Fruit fly (Drosophila melanogaster) whole organism, embryonic: ENCODE results near the gene Liprin-alpha.
A peak's percentile ranks its signal among the peaks of the same experiment; 100 is the strongest.

Experiments used
- B-H1 ChIP-seq: fragments of 200-800 bp; sonication (Bioruptor generic); IDR thresholded peaks from 3 replicates; pipeline ENCODE4 v1.3.6; 2022; ENCODE audit warnings: missing biosample characterization, missing genetic modification characterization
- BEAF-32 ChIP-seq: fragments of 200-800 bp; sonication (Bioruptor generic); optimal IDR thresholded peaks from 3 replicates; lab custom pipeline; 2017; ENCODE audit warnings: missing biosample characterization, missing genetic modification characterization, mild to moderate bottlenecking, moderate library complexity, missing genetic modification reagents
- Blimp-1 ChIP-seq: fragments of 200-800 bp; sonication (Bioruptor generic); optimal IDR thresholded peaks from 3 replicates; lab custom pipeline; 2018; ENCODE audit warnings: missing biosample characterization, missing genetic modification characterization, mild to moderate bottlenecking, moderate library complexity, missing genetic modification reagents
- C15 ChIP-seq: fragments of 200-800 bp; sonication (Bioruptor generic); IDR thresholded peaks from 3 replicates; pipeline ENCODE4 v1.3.6; 2022; ENCODE audit warnings: missing biosample characterization, missing genetic modification characterization
- CG10543 ChIP-seq: fragments of 200-800 bp; sonication (Bioruptor generic); optimal IDR thresholded peaks from 3 replicates; lab custom pipeline; 2017; ENCODE audit warnings: missing biosample characterization, mild to moderate bottlenecking, missing genetic modification characterization, moderate library complexity
- CG10654 ChIP-seq: fragments of 200-800 bp; sonication (Bioruptor generic); optimal IDR thresholded peaks from 2 replicates; lab custom pipeline; 2016; ENCODE audit warnings: missing biosample characterization, missing genetic modification characterization
- CG11723 ChIP-seq: fragments of 200-800 bp; sonication (Bioruptor generic); optimal IDR thresholded peaks from 2 replicates; lab custom pipeline; 2017; ENCODE audit warnings: missing biosample characterization, mild to moderate bottlenecking, missing genetic modification characterization
- CG12769 ChIP-seq: fragments of 200-800 bp; sonication (Bioruptor generic); optimal IDR thresholded peaks from 2 replicates; lab custom pipeline; 2019; ENCODE audit warnings: missing biosample characterization, mild to moderate bottlenecking, missing genetic modification characterization, moderate library complexity
- CG13775 ChIP-seq: fragments of 200-800 bp; sonication (Bioruptor generic); optimal IDR thresholded peaks from 3 replicates; lab custom pipeline; 2017; ENCODE audit warnings: missing biosample characterization, mild to moderate bottlenecking, missing genetic modification characterization
- CG15011 ChIP-seq: fragments of 200-800 bp; sonication (Bioruptor generic); optimal IDR thresholded peaks from 3 replicates; lab custom pipeline; 2018; ENCODE audit warnings: missing biosample characterization, mild to moderate bottlenecking, missing genetic modification characterization
- CG15479 ChIP-seq: fragments of 200-800 bp; sonication (Bioruptor generic); optimal IDR thresholded peaks from 3 replicates; lab custom pipeline; 2019; ENCODE audit warnings: missing biosample characterization, mild to moderate bottlenecking, missing genetic modification characterization, moderate library complexity
- CG15514 ChIP-seq: fragments of 200-800 bp; sonication (Bioruptor generic); optimal IDR thresholded peaks from 3 replicates; lab custom pipeline; 2017; ENCODE audit warnings: missing biosample characterization, missing genetic modification characterization, mild to moderate bottlenecking, moderate library complexity, missing genetic modification reagents
- CG17802 ChIP-seq: fragments of 200-800 bp; sonication (Bioruptor generic); optimal IDR thresholded peaks from 2 replicates; lab custom pipeline; 2018; ENCODE audit warnings: missing biosample characterization, mild to moderate bottlenecking, missing genetic modification characterization, moderate library complexity
- CG32532 ChIP-seq: fragments of 200-800 bp; sonication (Bioruptor generic); IDR thresholded peaks from 2 replicates; pipeline ENCODE4 v1.3.6; 2022; ENCODE audit warnings: missing biosample characterization, missing genetic modification characterization
- CG32772 ChIP-seq: fragments of 200-800 bp; sonication (Bioruptor generic); IDR thresholded peaks from 2 replicates; pipeline ENCODE4 v1.3.6; 2022; ENCODE audit warnings: missing biosample characterization, missing genetic modification characterization
- CG4360 ChIP-seq: fragments of 200-800 bp; sonication (Bioruptor generic); IDR thresholded peaks from 2 replicates; pipeline ENCODE4 v1.3.6; 2022; ENCODE audit warnings: missing biosample characterization, missing genetic modification characterization
- CG43689 ChIP-seq: fragments of 200-800 bp; sonication (Bioruptor generic); IDR thresholded peaks from 2 replicates; pipeline ENCODE4 v1.3.6; 2022; ENCODE audit warnings: missing biosample characterization, missing genetic modification characterization
- CG6175 ChIP-seq: fragments of 200-800 bp; sonication (Bioruptor generic); IDR thresholded peaks from 3 replicates; pipeline ENCODE4 v1.3.6; 2022; ENCODE audit warnings: missing biosample characterization, missing genetic modification characterization
- CG7357 ChIP-seq: fragments of 200-800 bp; sonication (Bioruptor generic); IDR thresholded peaks from 3 replicates; pipeline ENCODE4 v1.3.6; 2022; ENCODE audit warnings: missing biosample characterization, missing genetic modification characterization
- CG8944 ChIP-seq: fragments of 200-800 bp; sonication (Bioruptor generic); optimal IDR thresholded peaks from 3 replicates; lab custom pipeline; 2016; ENCODE audit warnings: missing biosample characterization, missing genetic modification characterization
- Chrac-16 ChIP-seq: fragments of 200-800 bp; sonication (Bioruptor generic); optimal IDR thresholded peaks from 3 replicates; lab custom pipeline; 2016; ENCODE audit warnings: missing biosample characterization, missing genetic modification characterization
- CkIIα-i1 ChIP-seq: fragments of 200-800 bp; sonication (Bioruptor generic); IDR thresholded peaks from 2 replicates; pipeline ENCODE4 v1.3.6; 2022; ENCODE audit warnings: missing biosample characterization, missing genetic modification characterization
- CoRest ChIP-seq: fragments of 200-800 bp; sonication (Bioruptor generic); optimal IDR thresholded peaks from 3 replicates; lab custom pipeline; 2018; ENCODE audit warnings: missing biosample characterization, mild to moderate bottlenecking, missing genetic modification characterization, moderate library complexity
- Deaf1 ChIP-seq: fragments of 200-800 bp; optimal IDR thresholded peaks from 3 replicates; lab custom pipeline; 2019; ENCODE audit warnings: missing biosample characterization, mild to moderate bottlenecking, missing genetic modification characterization, moderate library complexity
- Dref ChIP-seq: fragments of 200-800 bp; sonication (Bioruptor generic); IDR thresholded peaks from 2 replicates; pipeline ENCODE4 v1.3.6; 2022; ENCODE audit warnings: missing biosample characterization, missing genetic modification characterization
- HmgD ChIP-seq: fragments of 200-800 bp; sonication (Bioruptor generic); optimal IDR thresholded peaks from 3 replicates; lab custom pipeline; 2016; ENCODE audit warnings: missing biosample characterization, missing genetic modification characterization
- Hr39 ChIP-seq: fragments of >200 bp; optimal IDR thresholded peaks from 2 replicates; lab custom pipeline; 2017
- Kr ChIP-seq: fragments of 200-800 bp; sonication (Bioruptor generic); optimal IDR thresholded peaks from 2 replicates; lab custom pipeline; 2017; ENCODE audit warnings: missing biosample characterization, mild to moderate bottlenecking, missing genetic modification characterization
- Med ChIP-seq: fragments of 200-800 bp; sonication (Bioruptor generic); peaks from one replicate; lab custom pipeline; 2016; ENCODE audit warnings: missing biosample characterization, missing genetic modification characterization, mild to moderate bottlenecking, inconsistent platforms, moderate library complexity
- Ravus ChIP-seq: fragments of 200-800 bp; sonication (Bioruptor generic); IDR thresholded peaks from 2 replicates; pipeline ENCODE4 v1.3.6; 2022; ENCODE audit warnings: missing biosample characterization, missing genetic modification characterization
- Sin3A ChIP-seq: fragments of >200 bp; optimal IDR thresholded peaks from 2 replicates; lab custom pipeline; 2018
- Trl ChIP-seq, 3 experiments: fragments of >200 bp in 2 of 3; fragments of 200-800 bp in 1 of 3; sonication (Bioruptor generic) in 1 of 3; optimal IDR thresholded peaks; 2 replicates in 1 of 3; 3 replicates in 2 of 3; lab custom pipeline; 2016 to 2017; ENCODE audit warnings: missing biosample characterization in 1 of 3, missing genetic modification characterization in 1 of 3
- Usf ChIP-seq: fragments of 200-800 bp; sonication (Bioruptor generic); optimal IDR thresholded peaks from 2 replicates; lab custom pipeline; 2017; ENCODE audit warnings: missing genotype, missing biosample characterization, missing genetic modification characterization
- ab ChIP-seq: fragments of 200-800 bp; sonication (Bioruptor generic); optimal IDR thresholded peaks from 2 replicates; lab custom pipeline; 2016; ENCODE audit warnings: missing biosample characterization, missing genetic modification characterization
- cas ChIP-seq: fragments of 200-800 bp; sonication (Bioruptor generic); IDR thresholded peaks from 2 replicates; pipeline ENCODE4 v1.3.6; 2022; ENCODE audit warnings: missing biosample characterization, missing genetic modification characterization
- crol ChIP-seq: fragments of 200-800 bp; sonication (Bioruptor generic); IDR thresholded peaks from 2 replicates; pipeline ENCODE4 v1.3.6; 2022; ENCODE audit warnings: missing biosample characterization, missing genetic modification characterization
- cwo ChIP-seq: fragments of 200-800 bp; sonication (Bioruptor generic); optimal IDR thresholded peaks from 3 replicates; lab custom pipeline; 2017; ENCODE audit warnings: missing biosample characterization, missing genetic modification characterization, mild to moderate bottlenecking, moderate library complexity, missing genetic modification reagents
- ems ChIP-seq: fragments of 200-800 bp; sonication (Bioruptor generic); optimal IDR thresholded peaks from 3 replicates; lab custom pipeline; 2016; ENCODE audit warnings: missing biosample characterization, missing genetic modification characterization
- en ChIP-seq: fragments of 200-800 bp; sonication (Bioruptor generic); optimal IDR thresholded peaks from 2 replicates; lab custom pipeline; 2016; ENCODE audit warnings: missing biosample characterization, missing genetic modification characterization
- esg ChIP-seq: fragments of 200-800 bp; sonication (Bioruptor generic); conservative IDR thresholded peaks from 2 replicates; pipeline ENCODE4 v1.3.6; 2022; ENCODE audit warnings: missing biosample characterization, missing genetic modification characterization
- eve ChIP-seq, 2 experiments: fragments of >200 bp; optimal IDR thresholded peaks; 2 replicates each; lab custom pipeline; 2017; ENCODE audit warnings: missing biosample characterization in 2 of 2, missing genetic modification characterization in 2 of 2
- fd3F ChIP-seq: fragments of 200-800 bp; sonication (Bioruptor generic); optimal IDR thresholded peaks from 2 replicates; lab custom pipeline; 2018; ENCODE audit warnings: missing biosample characterization, mild to moderate bottlenecking, missing genetic modification characterization, moderate library complexity
- lab ChIP-seq: fragments of 200-800 bp; sonication (Bioruptor generic); optimal IDR thresholded peaks from 3 replicates; lab custom pipeline; 2017; ENCODE audit warnings: missing biosample characterization, missing genetic modification characterization, mild to moderate bottlenecking, moderate library complexity, missing genetic modification reagents
- lov ChIP-seq, 2 experiments: fragments of 200-800 bp in 1 of 2; fragments of >200 bp in 1 of 2; sonication (Bioruptor generic) in 1 of 2; IDR thresholded peaks in 1 of 2; optimal IDR thresholded peaks in 1 of 2; 2 replicates in 1 of 2; 3 replicates in 1 of 2; pipeline versions ENCODE4 v1.3.6 to Lab custom; 2017 to 2022; ENCODE audit warnings: missing biosample characterization in 1 of 2, missing genetic modification characterization in 1 of 2
- nom ChIP-seq: fragments of 200-800 bp; sonication (Bioruptor generic); optimal IDR thresholded peaks from 2 replicates; lab custom pipeline; 2017; ENCODE audit warnings: missing biosample characterization, missing genetic modification characterization, mild to moderate bottlenecking, moderate library complexity, missing genetic modification reagents
- onecut ChIP-seq: fragments of 200-800 bp; sonication (Bioruptor generic); IDR thresholded peaks from 2 replicates; pipeline ENCODE4 v1.3.6; 2022; ENCODE audit warnings: missing biosample characterization, missing genetic modification characterization
- pan ChIP-seq, 4 experiments: fragments of >200 bp in 3 of 4; fragments of 200-800 bp in 1 of 4; sonication (Bioruptor generic) in 1 of 4; optimal IDR thresholded peaks in 3 of 4; IDR thresholded peaks in 1 of 4; 2 replicates each; pipeline versions ENCODE4 v1.3.6 to Lab custom; 2017 to 2022; ENCODE audit warnings: missing biosample characterization in 2 of 4, missing genetic modification characterization in 2 of 4, mixed read lengths in 1 of 4
- sd ChIP-seq: fragments of 200-800 bp; sonication (Bioruptor generic); optimal IDR thresholded peaks from 3 replicates; lab custom pipeline; 2018; ENCODE audit warnings: missing biosample characterization, mild to moderate bottlenecking, missing genetic modification characterization, moderate library complexity
- stwl ChIP-seq: fragments of 200-800 bp; sonication (Bioruptor generic); optimal IDR thresholded peaks from 3 replicates; lab custom pipeline; 2018; ENCODE audit warnings: missing biosample characterization, mild to moderate bottlenecking, missing genetic modification characterization, moderate library complexity
- vfl ChIP-seq: fragments of 200-800 bp; sonication (Bioruptor generic); optimal IDR thresholded peaks from 2 replicates; lab custom pipeline; 2016; ENCODE audit warnings: missing biosample characterization, missing genetic modification characterization
- z ChIP-seq: fragments of 200-800 bp; sonication (Bioruptor generic); IDR thresholded peaks from 3 replicates; pipeline ENCODE4 v1.3.6; 2022; ENCODE audit warnings: missing biosample characterization, missing genetic modification characterization

Gene Liprin-alpha

dm6 chr2L:6751037-6751436, 27.3 kb downstream of the Liprin-alpha start:
- TF ChIP-seq ems (GFP tag; lab: Kevin White, UChicago) (no peak), sd (peak; percentile 29), z (no peak), CG11723 (GFP tag; lab: Kevin White, UChicago) (no peak), vfl (no peak), Trl (optimal IDR thresholded peaks at IDR 0.05; lab: Kevin White, UChicago) (no peak), Trl (GFP tag; optimal IDR thresholded peaks at IDR 0.05; lab: Kevin White, UChicago) (no peak), CG32772 (GFP tag; lab: Robert Waterston, UW) (no peak), lab (no peak), cwo (GFP tag; lab: Kevin White, UChicago) (peak; percentile 15), CG12769 (tag; lab: Kevin White, UChicago) (peak; percentile 98), CG7357 (GFP tag; lab: Robert Waterston, UW) (no peak), HmgD (no peak), onecut (GFP tag; lab: Robert Waterston, UW) (no peak), eve (GFP tag; optimal IDR thresholded peaks at IDR 0.05; lab: Kevin White, UChicago) (no peak), BEAF-32 (GFP tag; lab: Kevin White, UChicago) (no peak), C15 (GFP tag; lab: Robert Waterston, UW) (no peak), Hr39 (lab: Kevin White, UChicago) (peak; percentile 15), pan (optimal IDR thresholded peaks at IDR 0.05; lab: Kevin White, UChicago) (no peak), pan (GFP tag; optimal IDR thresholded peaks at IDR 0.05 in 1 of 2, IDR thresholded peaks at IDR 0.05 in 1 of 2) (no peak), CG15011 (no peak), Usf (GFP tag; lab: Kevin White, UChicago) (no peak), crol (GFP tag; lab: Robert Waterston, UW) (peak; percentile 71), Kr (GFP tag; lab: Kevin White, UChicago) (no peak), Sin3A (lab: Kevin White, UChicago) (no peak), CkIIα-i1 (GFP tag; lab: Robert Waterston, UW) (no peak), CG32532 (0 out of 2 replicates have a peak, but pooled peaks have one; percentile 20), cas (GFP tag; lab: Robert Waterston, UW) (0 out of 2 replicates have a peak, but pooled peaks have one; percentile 26), CG13775 (GFP tag; lab: Kevin White, UChicago) (no peak), fd3F (GFP tag; lab: Kevin White, UChicago) (no peak), CG17802 (tag; lab: Kevin White, UChicago) (no peak), esg (GFP tag; lab: Robert Waterston, UW) (no peak), Blimp-1 (GFP tag; lab: Kevin White, UChicago) (no peak), CG10654 (GFP tag; lab: Kevin White, UChicago) (no peak), CG15514 (no peak), CG10543 (GFP tag; lab: Kevin White, UChicago) (peak; percentile 86), CG15479 (GFP tag; lab: Kevin White, UChicago) (no peak), lov (optimal IDR thresholded peaks at IDR 0.05; lab: Kevin White, UChicago) (no peak), lov (GFP tag; IDR thresholded peaks at IDR 0.05; lab: Robert Waterston, UW) (no peak), en (GFP tag; lab: Kevin White, UChicago) (no peak), stwl (tag; lab: Kevin White, UChicago) (no peak), B-H1 (GFP tag; lab: Robert Waterston, UW) (no peak), Dref (GFP tag; lab: Robert Waterston, UW) (no peak), CoRest (tag; lab: Kevin White, UChicago) (no peak), CG6175 (GFP tag; lab: Robert Waterston, UW) (peak; percentile 92), Chrac-16 (GFP tag; lab: Kevin White, UChicago) (no peak), Deaf1 (peak; percentile 31), nom (GFP tag; lab: Kevin White, UChicago) (no peak), Med (GFP tag; lab: Kevin White, UChicago) (peak; percentile 55), CG4360 (GFP tag; lab: Robert Waterston, UW) (no peak), CG8944 (no peak), ab (GFP tag; lab: Kevin White, UChicago) (no peak), CG43689 (GFP tag; lab: Robert Waterston, UW) (no peak), Ravus (no peak)
